Worm (Caenorhabditis elegans) whole organism, young adult: ENCODE measurements around the gene spe-43.
A peak's percentile ranks its signal among the peaks of the same experiment; 100 is the strongest.

Source experiments
- B0019.2 ChIP-seq: fragments of 200-800 bp; sonication (Bioruptor generic); conservative IDR thresholded peaks from 2 replicates; pipeline ENCODE4 v1.3.6; 2022; ENCODE audit warnings: missing genetic modification reagents, missing genetic modification characterization, missing compliant biosample characterization
- B0035.1 ChIP-seq: sonication (generic microtip); optimal IDR thresholded peaks from 2 replicates; lab custom pipeline; 2016; ENCODE audit warnings: missing genetic modification characterization, mild to moderate bottlenecking, missing compliant biosample characterization, missing genotype, missing genetic modification reagents
- B0336.3 ChIP-seq: fragments of 200-800 bp; sonication (Bioruptor generic); IDR thresholded peaks from 2 replicates; pipeline ENCODE4 v1.3.6; 2022; ENCODE audit warnings: missing genetic modification characterization, missing compliant biosample characterization
- F22D6.2 ChIP-seq: sonication (generic microtip); optimal IDR thresholded peaks from 2 replicates; lab custom pipeline; 2016; ENCODE audit warnings: mild to moderate bottlenecking, missing genetic modification characterization, missing compliant biosample characterization
- F23B12.7 ChIP-seq: sonication (generic microtip); optimal IDR thresholded peaks from 2 replicates; lab custom pipeline; 2017; ENCODE audit warnings: missing genetic modification characterization, mild to moderate bottlenecking, missing compliant biosample characterization, antibody characterized with exemption, moderate library complexity; ENCODE audit not compliant: insufficient read depth
- F37B4.10 ChIP-seq: fragments of 200-800 bp; sonication (Bioruptor generic); IDR thresholded peaks from 2 replicates; pipeline ENCODE4 v1.3.6; 2022; ENCODE audit warnings: missing genetic modification characterization, missing compliant biosample characterization
- F39B2.1 ChIP-seq: fragments of 200-800 bp; sonication (Bioruptor generic); IDR thresholded peaks from 2 replicates; pipeline ENCODE4 v1.3.6; 2022; ENCODE audit warnings: missing genetic modification reagents, missing genetic modification characterization, missing compliant biosample characterization
- F55B11.4 ChIP-seq: sonication (generic microtip); optimal IDR thresholded peaks from 2 replicates; lab custom pipeline; 2016; ENCODE audit warnings: missing compliant biosample characterization, missing genetic modification characterization, borderline replicate concordance; ENCODE audit not compliant: insufficient read depth
- F57C9.4 ChIP-seq: sonication (generic microtip); optimal IDR thresholded peaks from 2 replicates; lab custom pipeline; 2017; ENCODE audit warnings: mild to moderate bottlenecking, missing genetic modification characterization, missing compliant biosample characterization
- K11D2.4 ChIP-seq: fragments of 200-800 bp; sonication (Bioruptor generic); IDR thresholded peaks from 2 replicates; pipeline ENCODE4 v1.3.6; 2022; ENCODE audit warnings: missing genetic modification reagents, missing genetic modification characterization, missing compliant biosample characterization
- Y53G8AR.9 ChIP-seq: fragments of 200-800 bp; sonication (Bioruptor generic); conservative IDR thresholded peaks from 2 replicates; pipeline ENCODE4 v1.3.6; 2022; ENCODE audit warnings: missing genetic modification reagents, missing genetic modification characterization, missing compliant biosample characterization
- Y79H2A.3 ChIP-seq: fragments of 200-800 bp; sonication (Bioruptor generic); conservative IDR thresholded peaks from 2 replicates; pipeline ENCODE4 v1.3.6; 2022; ENCODE audit warnings: missing genetic modification reagents, missing genetic modification characterization, missing compliant biosample characterization
- ZK185.1 ChIP-seq: sonication (generic microtip); optimal IDR thresholded peaks from 2 replicates; lab custom pipeline; 2016; ENCODE audit warnings: mild to moderate bottlenecking, missing genetic modification characterization, missing compliant biosample characterization; ENCODE audit not compliant: poor library complexity, severe bottlenecking
- aptf-2 ChIP-seq: fragments of 200-800 bp; sonication (Bioruptor generic); conservative IDR thresholded peaks from 2 replicates; pipeline ENCODE4 v1.3.6; 2022; ENCODE audit warnings: missing genetic modification reagents, missing genetic modification characterization, missing compliant biosample characterization
- athp-1 ChIP-seq: sonication (generic microtip); optimal IDR thresholded peaks from 2 replicates; lab custom pipeline; 2017; ENCODE audit warnings: mild to moderate bottlenecking, missing genetic modification characterization, missing compliant biosample characterization
- attf-3 ChIP-seq: fragments of 200-800 bp; sonication (Bioruptor generic); conservative IDR thresholded peaks from 2 replicates; pipeline ENCODE4 v1.3.6; 2022; ENCODE audit warnings: missing genetic modification reagents, missing genetic modification characterization, missing compliant biosample characterization
- attf-6 ChIP-seq: fragments of 200-800 bp; sonication (Bioruptor generic); IDR thresholded peaks from 2 replicates; pipeline ENCODE4 v1.3.6; 2022; ENCODE audit warnings: missing genetic modification reagents, missing genetic modification characterization, missing compliant biosample characterization
- bed-1 ChIP-seq: fragments of 200-800 bp; sonication (Bioruptor generic); IDR thresholded peaks from 2 replicates; pipeline ENCODE4 v1.3.6; 2022; ENCODE audit warnings: missing genetic modification reagents, missing genetic modification characterization, missing compliant biosample characterization
- bed-2 ChIP-seq: fragments of 200-800 bp; sonication (Bioruptor generic); IDR thresholded peaks from 2 replicates; pipeline ENCODE4 v1.3.6; 2022; ENCODE audit warnings: missing genetic modification reagents, missing genetic modification characterization, missing compliant biosample characterization
- cebp-1 ChIP-seq, 2 experiments: fragments of 200-800 bp in 1 of 2; sonication (Bioruptor generic) in 1 of 2; sonication (generic microtip) in 1 of 2; IDR thresholded peaks in 1 of 2; optimal IDR thresholded peaks in 1 of 2; 2 replicates each; pipeline versions ENCODE4 v1.3.6 to Lab custom; 2017 to 2022; ENCODE audit warnings: missing compliant biosample characterization in 2 of 2, missing genetic modification characterization in 2 of 2, mild to moderate bottlenecking in 1 of 2, missing genetic modification reagents in 1 of 2, moderate library complexity in 1 of 2
- ceh-100 ChIP-seq: fragments of 200-800 bp; sonication (Bioruptor generic); IDR thresholded peaks from 2 replicates; pipeline ENCODE4 v1.3.6; 2022; ENCODE audit warnings: missing genetic modification reagents, missing genetic modification characterization, missing compliant biosample characterization
- ceh-27 ChIP-seq: fragments of 200-800 bp; sonication (Bioruptor generic); optimal IDR thresholded peaks from 2 replicates; lab custom pipeline; 2018; ENCODE audit warnings: mild to moderate bottlenecking, missing genetic modification characterization, moderate library complexity, missing compliant biosample characterization
- egl-18 ChIP-seq: fragments of 200-800 bp; sonication (Bioruptor generic); IDR thresholded peaks from 2 replicates; pipeline ENCODE4 v1.3.6; 2022; ENCODE audit warnings: missing genetic modification reagents, missing genetic modification characterization, missing compliant biosample characterization
- egl-44 ChIP-seq: fragments of 200-800 bp; sonication (Bioruptor generic); IDR thresholded peaks from 2 replicates; pipeline ENCODE4 v1.3.6; 2022; ENCODE audit warnings: missing genetic modification reagents, missing genetic modification characterization, missing compliant biosample characterization
- ekl-4 ChIP-seq: fragments of 200-800 bp; sonication (Bioruptor generic); IDR thresholded peaks from 2 replicates; pipeline ENCODE4 v1.3.6; 2022; ENCODE audit warnings: missing genetic modification reagents, missing genetic modification characterization, missing compliant biosample characterization
- gei-17 ChIP-seq: fragments of 200-800 bp; sonication (Bioruptor generic); optimal IDR thresholded peaks from 2 replicates; lab custom pipeline; 2018; ENCODE audit warnings: mild to moderate bottlenecking, missing genetic modification characterization, missing compliant biosample characterization
- him-1 ChIP-seq: sonication (generic microtip); optimal IDR thresholded peaks from 2 replicates; lab custom pipeline; 2016; ENCODE audit warnings: missing genotype, missing genetic modification reagents, missing genetic modification characterization, missing compliant biosample characterization
- hmg-20 ChIP-seq: fragments of 200-800 bp; sonication (Bioruptor generic); IDR thresholded peaks from 2 replicates; pipeline ENCODE4 v1.3.6; 2022; ENCODE audit warnings: missing genetic modification reagents, missing genetic modification characterization, missing compliant biosample characterization
- lag-1 ChIP-seq: fragments of 200-800 bp; sonication (Bioruptor generic); IDR thresholded peaks from 2 replicates; pipeline ENCODE4 v1.3.6; 2022; ENCODE audit warnings: missing genetic modification reagents, missing genetic modification characterization, missing compliant biosample characterization
- lir-1 ChIP-seq: fragments of 200-800 bp; sonication (Bioruptor generic); conservative IDR thresholded peaks from 2 replicates; pipeline ENCODE4 v1.3.6; 2022; ENCODE audit warnings: missing genetic modification reagents, missing genetic modification characterization, missing compliant biosample characterization
- lsy-27 ChIP-seq: sonication (generic microtip); optimal IDR thresholded peaks from 2 replicates; lab custom pipeline; 2017; ENCODE audit warnings: missing genetic modification characterization, mild to moderate bottlenecking, missing compliant biosample characterization, antibody characterized with exemption, missing genotype, borderline replicate concordance; ENCODE audit not compliant: insufficient read depth
- madf-3 ChIP-seq: fragments of 200-800 bp; sonication (Bioruptor generic); IDR thresholded peaks from 2 replicates; pipeline ENCODE4 v1.3.6; 2022; ENCODE audit warnings: missing genetic modification reagents, missing genetic modification characterization, missing compliant biosample characterization
- madf-8 ChIP-seq: fragments of 200-800 bp; sonication (Bioruptor generic); conservative IDR thresholded peaks from 2 replicates; pipeline ENCODE4 v1.3.6; 2022; ENCODE audit warnings: missing genetic modification reagents, missing genetic modification characterization, missing compliant biosample characterization
- mxl-1 ChIP-seq: sonication (generic microtip); optimal IDR thresholded peaks from 2 replicates; lab custom pipeline; 2016; ENCODE audit warnings: missing genetic modification characterization, missing compliant biosample characterization
- nhr-27 ChIP-seq: fragments of 200-800 bp; sonication (Bioruptor generic); optimal IDR thresholded peaks from 2 replicates; lab custom pipeline; 2018; ENCODE audit warnings: mild to moderate bottlenecking, missing genetic modification characterization, moderate library complexity, missing compliant biosample characterization
- nhr-90 ChIP-seq: sonication (generic microtip); optimal IDR thresholded peaks from 2 replicates; lab custom pipeline; 2016; ENCODE audit warnings: missing genotype, mild to moderate bottlenecking, missing genetic modification characterization, missing compliant biosample characterization
- pha-4 ChIP-seq: fragments of 150-350 bp; sonication (generic microtip); optimal IDR thresholded peaks from 2 replicates; lab custom pipeline; 2014; ENCODE audit warnings: missing biosample characterization, missing genetic modification reagents, missing genetic modification characterization
- rcor-1 ChIP-seq: fragments of 200-800 bp; sonication (Bioruptor generic); IDR thresholded peaks from 2 replicates; pipeline ENCODE4 v1.3.6; 2022; ENCODE audit warnings: missing genetic modification reagents, missing genetic modification characterization, missing compliant biosample characterization
- sdz-38 ChIP-seq: sonication (generic microtip); optimal IDR thresholded peaks from 2 replicates; lab custom pipeline; 2016; ENCODE audit warnings: missing genotype, missing genetic modification characterization, missing compliant biosample characterization
- snpc-1.1 ChIP-seq: sonication (generic microtip); optimal IDR thresholded peaks from 2 replicates; lab custom pipeline; 2017; ENCODE audit warnings: missing genetic modification characterization, mild to moderate bottlenecking, missing compliant biosample characterization, antibody characterized with exemption, moderate library complexity, missing genotype, missing genetic modification reagents; ENCODE audit not compliant: insufficient read depth
- snpc-3.4 ChIP-seq: sonication (generic microtip); optimal IDR thresholded peaks from 2 replicates; lab custom pipeline; 2017; ENCODE audit warnings: missing genetic modification characterization, mild to moderate bottlenecking, missing compliant biosample characterization, antibody characterized with exemption, moderate library complexity, missing genotype, missing genetic modification reagents
- somi-1 ChIP-seq: fragments of 200-800 bp; sonication (Bioruptor generic); optimal IDR thresholded peaks from 2 replicates; lab custom pipeline; 2018; ENCODE audit warnings: mild to moderate bottlenecking, missing genetic modification characterization, missing compliant biosample characterization
- tbx-9 ChIP-seq: sonication (generic microtip); optimal IDR thresholded peaks from 2 replicates; lab custom pipeline; 2016; ENCODE audit warnings: borderline replicate concordance, missing genetic modification characterization, inconsistent platforms, missing compliant biosample characterization
- unc-130 ChIP-seq: sonication (generic microtip); optimal IDR thresholded peaks from 2 replicates; lab custom pipeline; 2016; ENCODE audit warnings: missing genetic modification reagents, missing genetic modification characterization, missing compliant biosample characterization
- zim-3 ChIP-seq: sonication (generic microtip); optimal IDR thresholded peaks from 2 replicates; lab custom pipeline; 2017; ENCODE audit warnings: mild to moderate bottlenecking, missing genetic modification characterization, moderate library complexity, missing compliant biosample characterization
- ztf-22 ChIP-seq: fragments of 200-800 bp; sonication (Bioruptor generic); optimal IDR thresholded peaks from 2 replicates; lab custom pipeline; 2018; ENCODE audit warnings: mild to moderate bottlenecking, missing genetic modification characterization, moderate library complexity, missing compliant biosample characterization
- ztf-6 ChIP-seq: fragments of 200-800 bp; sonication (Bioruptor generic); IDR thresholded peaks from 2 replicates; pipeline ENCODE4 v1.3.6; 2022; ENCODE audit warnings: missing genetic modification reagents, missing genetic modification characterization, missing compliant biosample characterization

spe-43 gene

DNA sequence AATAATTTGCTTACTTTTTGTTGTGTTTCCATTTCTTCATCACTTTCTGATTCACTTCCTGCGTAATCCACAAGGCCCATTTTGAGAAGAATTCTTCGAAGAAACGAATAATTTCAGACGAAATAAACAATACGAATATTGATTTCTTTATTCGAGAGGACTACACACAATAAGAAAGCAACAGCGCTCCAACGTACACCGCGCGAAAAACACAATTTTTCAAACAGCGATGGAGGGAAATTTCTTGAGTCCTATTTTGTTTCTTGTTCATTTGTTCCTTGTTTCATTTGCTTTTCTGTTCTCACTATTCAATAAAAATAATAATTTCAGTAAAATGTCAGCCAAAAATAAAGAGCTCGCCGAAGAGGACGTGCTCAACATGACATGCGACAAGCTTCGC lies 48.5 kb downstream of the spe-43 start, which contains the start of the genes prcc-1 and C39E9.12 (continued):
- TF ChIP-seq F22D6.2 (no peak), F39B2.1 (GFP tag; lab: Robert Waterston, UW) (no peak), ztf-6 (no peak), bed-2 (no peak), aptf-2 (GFP tag; lab: Robert Waterston, UW) (no peak), ztf-22 (no peak), ekl-4 (GFP tag; lab: Robert Waterston, UW) (no peak), B0035.1 (tag; lab: Kevin White, UChicago) (no peak), athp-1 (no peak), F55B11.4 (tag; lab: Kevin White, UChicago) (no peak), madf-8 (peak; percentile 84), ceh-27 (peak; percentile 12), rcor-1 (GFP tag; lab: Robert Waterston, UW) (peak; percentile 23; the same call in 1 of the 2 replicates), attf-3 (GFP tag; lab: Robert Waterston, UW) (peak; percentile 49; the same call in 1 of the 2 replicates), egl-18 (no peak), lsy-27 (tag; lab: Kevin White, UChicago) (no peak), F57C9.4 (no peak), egl-44 (GFP tag; lab: Robert Waterston, UW) (no peak), K11D2.4 (GFP tag; lab: Robert Waterston, UW) (no peak), gei-17 (no peak), pha-4 (tag; lab: Kevin White, UChicago) (no peak), Y53G8AR.9 (GFP tag; lab: Robert Waterston, UW) (0 out of 2 replicates have a peak, but pooled peaks have one; percentile 13), lag-1 (GFP tag; lab: Robert Waterston, UW) (no peak), ZK185.1 (tag; lab: Kevin White, UChicago) (no peak), B0336.3 (GFP tag; lab: Robert Waterston, UW) (0 out of 2 replicates have a peak, but pooled peaks have one; percentile 21), bed-1 (GFP tag; lab: Robert Waterston, UW) (no peak), zim-3 (tag; lab: Kevin White, UChicago) (no peak), nhr-27 (tag; lab: Kevin White, UChicago) (no peak), B0019.2 (GFP tag; lab: Robert Waterston, UW) (peak; percentile 69), snpc-1.1 (tag; lab: Kevin White, UChicago) (peak; percentile 58), him-1 (peak; percentile 1), mxl-1 (no peak), Y79H2A.3 (no peak), hmg-20 (GFP tag; lab: Robert Waterston, UW) (no peak), F23B12.7 (tag; lab: Kevin White, UChicago) (peak; percentile 61), madf-3 (GFP tag; lab: Robert Waterston, UW) (peak; percentile 72), cebp-1 (GFP tag; IDR thresholded peaks at IDR 0.05; lab: Robert Waterston, UW) (no peak), cebp-1 (tag; optimal IDR thresholded peaks at IDR 0.05; lab: Kevin White, UChicago) (no peak), snpc-3.4 (peak; percentile 82), unc-130 (GFP tag; lab: Kevin White, UChicago) (peak; percentile 69), ceh-100 (GFP tag; lab: Robert Waterston, UW) (peak; percentile 54; the same call in 1 of the 2 replicates), tbx-9 (tag; lab: Kevin White, UChicago) (no peak), attf-6 (GFP tag; lab: Robert Waterston, UW) (no peak), F37B4.10 (no peak), sdz-38 (tag; lab: Kevin White, UChicago) (no peak), nhr-90 (no peak), lir-1 (GFP tag; lab: Robert Waterston, UW) (no peak), somi-1 (GFP tag; lab: Kevin White, UChicago) (no peak)
